Worm (Caenorhabditis elegans) whole organism, L1 larva: ENCODE measurements around the gene usp-46.

Source experiments
- C04F5.9 ChIP-seq: sonication (generic microtip); optimal IDR thresholded peaks from 2 replicates; lab custom pipeline; 2016; ENCODE audit warnings: missing genetic modification characterization, missing compliant biosample characterization
- C16A3.4 ChIP-seq: fragments of 150-350 bp; optimal IDR thresholded peaks from 2 replicates; lab custom pipeline; 2014; ENCODE audit warnings: missing biosample characterization, missing genetic modification characterization
- ama-1 ChIP-seq: fragments of 150-350 bp; optimal IDR thresholded peaks from 2 replicates; lab custom pipeline; 2014
- ceh-82 ChIP-seq, 3 experiments: fragments of 150-350 bp in 1 of 3; sonication (generic microtip) in 2 of 3; optimal IDR thresholded peaks; 2 replicates each; lab custom pipeline; 2014 to 2017; ENCODE audit warnings: missing biosample characterization in 3 of 3, missing genetic modification characterization in 3 of 3
- ceh-88 ChIP-seq: fragments of 200-800 bp; sonication (Bioruptor generic); IDR thresholded peaks from 2 replicates; pipeline ENCODE4 v1.3.6; 2022; ENCODE audit warnings: missing genetic modification characterization, missing compliant biosample characterization
- ces-1 ChIP-seq: fragments of 150-350 bp; optimal IDR thresholded peaks from 2 replicates; lab custom pipeline; 2014; ENCODE audit warnings: missing biosample characterization, missing genetic modification reagents, missing genetic modification characterization
- efl-1 ChIP-seq, 4 experiments: fragments of 150-350 bp; optimal IDR thresholded peaks in 3 of 4; peaks in 1 of 4; 1 replicate in 1 of 4; 2 replicates in 3 of 4; lab custom pipeline; 2014; ENCODE audit warnings: missing biosample characterization in 2 of 4, missing genetic modification characterization in 2 of 4, missing genetic modification reagents in 2 of 4
- efl-3 ChIP-seq: fragments of 200-800 bp; sonication (Bioruptor generic); optimal IDR thresholded peaks from 2 replicates; lab custom pipeline; 2018; ENCODE audit warnings: mild to moderate bottlenecking, missing genetic modification characterization, missing compliant biosample characterization
- elt-2 ChIP-seq: sonication (generic microtip); optimal IDR thresholded peaks from 2 replicates; lab custom pipeline; 2016; ENCODE audit warnings: missing genetic modification characterization, mild to moderate bottlenecking, inconsistent platforms, missing compliant biosample characterization, missing genetic modification reagents
- ets-5 ChIP-seq: fragments of 200-800 bp; sonication (Bioruptor generic); IDR thresholded peaks from 2 replicates; pipeline ENCODE4 v1.3.6; 2022; ENCODE audit warnings: missing genetic modification characterization, missing compliant biosample characterization
- fkh-10 ChIP-seq: sonication (generic microtip); optimal IDR thresholded peaks from 2 replicates; lab custom pipeline; 2017; ENCODE audit warnings: missing biosample characterization, missing genetic modification reagents, missing genetic modification characterization
- fkh-4 ChIP-seq: sonication (generic microtip); optimal IDR thresholded peaks from 2 replicates; lab custom pipeline; 2016; ENCODE audit warnings: missing compliant biosample characterization, missing genetic modification characterization, borderline replicate concordance
- fkh-8 ChIP-seq: sonication (generic microtip); optimal IDR thresholded peaks from 2 replicates; lab custom pipeline; 2016; ENCODE audit warnings: mild to moderate bottlenecking, missing genetic modification characterization, missing compliant biosample characterization
- hlh-4 ChIP-seq: sonication (generic microtip); optimal IDR thresholded peaks from 2 replicates; lab custom pipeline; 2016; ENCODE audit warnings: mild to moderate bottlenecking, missing genetic modification characterization, missing compliant biosample characterization
- hpl-2 ChIP-seq: fragments of 150-350 bp; optimal IDR thresholded peaks from 2 replicates; lab custom pipeline; 2014; ENCODE audit warnings: missing biosample characterization, missing genetic modification reagents, missing genetic modification characterization
- irx-1 ChIP-seq: sonication (generic microtip); optimal IDR thresholded peaks from 2 replicates; lab custom pipeline; 2016; ENCODE audit warnings: missing genetic modification characterization, missing compliant biosample characterization
- lin-13 ChIP-seq: fragments of 150-350 bp; optimal IDR thresholded peaks from 2 replicates; lab custom pipeline; 2014; ENCODE audit warnings: missing biosample characterization, missing genetic modification reagents, missing genetic modification characterization
- lin-14 ChIP-seq: fragments of 200-800 bp; sonication (Bioruptor generic); optimal IDR thresholded peaks from 2 replicates; lab custom pipeline; 2018; ENCODE audit warnings: mild to moderate bottlenecking, missing genetic modification characterization, moderate library complexity, missing compliant biosample characterization
- lin-35 ChIP-seq, 2 experiments: fragments of 150-350 bp; optimal IDR thresholded peaks; 2 replicates each; lab custom pipeline; 2014; ENCODE audit warnings: missing biosample characterization in 2 of 2, missing genetic modification characterization in 2 of 2, missing genetic modification reagents in 2 of 2
- lin-39 ChIP-seq: fragments of 150-350 bp; optimal IDR thresholded peaks from 2 replicates; lab custom pipeline; 2014; ENCODE audit warnings: missing biosample characterization, missing genetic modification reagents, missing genetic modification characterization
- lsy-2 ChIP-seq, 2 experiments: fragments of 150-350 bp; optimal IDR thresholded peaks; 2 replicates each; lab custom pipeline; 2014; ENCODE audit warnings: missing biosample characterization in 2 of 2, missing genetic modification characterization in 2 of 2
- mep-1 ChIP-seq: fragments of 150-350 bp; optimal IDR thresholded peaks from 2 replicates; lab custom pipeline; 2014; ENCODE audit warnings: missing biosample characterization, missing genetic modification characterization
- nhr-20 ChIP-seq: sonication (generic microtip); optimal IDR thresholded peaks from 2 replicates; lab custom pipeline; 2016; ENCODE audit warnings: mild to moderate bottlenecking, missing genetic modification characterization, missing compliant biosample characterization
- nhr-237 ChIP-seq: fragments of 150-350 bp; optimal IDR thresholded peaks from 2 replicates; lab custom pipeline; 2014; ENCODE audit warnings: missing biosample characterization, missing genetic modification characterization
- nhr-28 ChIP-seq: fragments of 150-350 bp; optimal IDR thresholded peaks from 2 replicates; lab custom pipeline; 2014; ENCODE audit warnings: missing biosample characterization, missing genetic modification characterization
- nhr-71 ChIP-seq: sonication (generic microtip); optimal IDR thresholded peaks from 2 replicates; lab custom pipeline; 2016; ENCODE audit warnings: mild to moderate bottlenecking, missing genetic modification characterization, moderate library complexity, missing compliant biosample characterization
- nhr-84 ChIP-seq: sonication (generic microtip); optimal IDR thresholded peaks from 2 replicates; lab custom pipeline; 2017; ENCODE audit warnings: missing biosample characterization, missing genetic modification characterization
- nhr-85 ChIP-seq: sonication (generic microtip); peaks from one replicate; lab custom pipeline; 2016; ENCODE audit warnings: missing genetic modification characterization, inconsistent platforms, missing compliant biosample characterization
- nhr-90 ChIP-seq: sonication (generic microtip); optimal IDR thresholded peaks from 2 replicates; lab custom pipeline; 2016; ENCODE audit warnings: mild to moderate bottlenecking, missing genetic modification characterization, missing compliant biosample characterization; ENCODE audit not compliant: poor library complexity
- pag-3 ChIP-seq: sonication (generic microtip); optimal IDR thresholded peaks from 2 replicates; lab custom pipeline; 2017; ENCODE audit warnings: missing genetic modification characterization, mild to moderate bottlenecking, missing compliant biosample characterization, antibody characterized with exemption, borderline replicate concordance; ENCODE audit not compliant: insufficient read depth
- snu-23 ChIP-seq: sonication (generic microtip); optimal IDR thresholded peaks from 2 replicates; lab custom pipeline; 2016; ENCODE audit warnings: missing genetic modification characterization, missing compliant biosample characterization
- sptf-1 ChIP-seq: fragments of 150-350 bp; optimal IDR thresholded peaks from 2 replicates; lab custom pipeline; 2014; ENCODE audit warnings: missing biosample characterization, missing genetic modification characterization
- swsn-7 ChIP-seq: sonication (generic microtip); optimal IDR thresholded peaks from 2 replicates; lab custom pipeline; 2016; ENCODE audit warnings: missing genetic modification characterization, missing compliant biosample characterization
- tbx-2 ChIP-seq: sonication (generic microtip); optimal IDR thresholded peaks from 2 replicates; lab custom pipeline; 2016; ENCODE audit warnings: missing genetic modification characterization, missing compliant biosample characterization
- xbp-1 ChIP-seq: sonication (generic microtip); optimal IDR thresholded peaks from 2 replicates; lab custom pipeline; 2016; ENCODE audit warnings: missing genetic modification characterization, missing compliant biosample characterization
- ztf-4 ChIP-seq: fragments of 150-350 bp; optimal IDR thresholded peaks from 2 replicates; lab custom pipeline; 2014; ENCODE audit warnings: missing biosample characterization, missing genetic modification characterization

The usp-46 gene

DNA sequence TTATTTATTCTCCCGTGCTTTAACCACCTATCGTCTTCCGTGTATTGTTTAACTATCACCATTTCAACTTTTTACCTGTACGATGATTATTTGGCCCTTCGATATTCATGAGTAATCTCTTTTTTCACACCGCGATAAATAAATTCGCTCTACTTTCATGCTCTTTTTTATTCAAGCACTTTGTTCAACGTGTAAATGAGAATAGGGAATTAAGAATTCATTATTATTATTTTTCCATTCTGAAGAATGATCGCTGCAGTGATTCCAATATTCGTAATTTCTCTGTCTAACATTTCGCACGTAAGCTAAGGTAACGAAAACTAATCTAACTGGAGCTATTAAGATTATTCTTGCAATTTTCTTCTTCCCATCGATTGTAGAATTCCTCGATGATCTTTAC is 27.7 kb upstream of the usp-46 start, which contains the start of gene T05G5.4:
TSS of gene T05G5.4 (plus strand) at position 241 of the 400 bp plus-strand sequence.
- TF ChIP-seq nhr-84 (tag; lab: Kevin White, UChicago) = no peak
- no peak for TF ChIP-seq fkh-8 (tag; lab: Kevin White, UChicago)
- TF ChIP-seq lin-39 (tag; lab: Kevin White, UChicago) = no peak
- TF ChIP-seq efl-3 (GFP tag; lab: Kevin White, UChicago) = no peak
- no peak for TF ChIP-seq nhr-237 (tag; lab: Kevin White, UChicago)
- TF ChIP-seq tbx-2 (tag; lab: Kevin White, UChicago) = no peak
- TF ChIP-seq snu-23 (GFP tag; lab: Kevin White, UChicago) = no peak
- no peak for TF ChIP-seq pag-3 (tag; lab: Kevin White, UChicago)

DNA sequence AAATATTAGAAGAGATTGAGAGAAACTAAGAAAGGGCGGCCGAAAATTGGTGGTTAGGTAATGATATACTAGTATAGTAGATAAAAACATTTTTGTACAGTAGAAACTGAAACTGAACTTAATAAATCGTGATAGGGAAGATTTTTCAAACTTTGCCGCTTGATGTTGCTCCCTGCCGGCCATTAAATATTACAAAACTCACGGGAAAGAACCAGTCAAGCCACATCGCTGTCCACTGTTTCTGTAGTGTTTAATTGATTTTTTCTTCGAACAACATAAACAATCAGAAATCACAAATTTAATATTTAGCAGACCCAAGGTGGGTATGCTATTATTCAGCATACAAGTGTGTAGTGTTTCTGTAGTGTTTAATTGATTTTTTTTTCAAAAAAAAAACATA is 25.3 kb upstream of the usp-46 start, which contains the start of gene T05G5.5:
TSS of gene T05G5.5 (minus strand) at position 359 of the 400 bp plus-strand sequence.
- TF ChIP-seq ceh-88 (GFP tag; lab: Robert Waterston, UW) (no peak), hlh-4 (tag; lab: Kevin White, UChicago) (peak; percentile 23), nhr-28 (tag; lab: Kevin White, UChicago) (no peak), ces-1 (no peak), ets-5 (no peak), lin-35 (GFP tag; optimal IDR thresholded peaks at IDR 0.05; lab: Kevin White, UChicago) (no peak), ceh-82 (tag; optimal IDR thresholded peaks at IDR 0.05; lab: Kevin White, UChicago) (no peak), nhr-85 (no peak), nhr-71 (tag; lab: Kevin White, UChicago) (peak; percentile 40), fkh-4 (tag; lab: Kevin White, UChicago) (no peak), efl-1 (optimal IDR thresholded peaks at IDR 0.05; lab: Kevin White, UChicago) (no peak), efl-1 (GFP tag; optimal IDR thresholded peaks at IDR 0.05 in 1 of 2; lab: Kevin White, UChicago) (peak in 1 of 2 experiments; percentile 56), hpl-2 (GFP tag; lab: Kevin White, UChicago) (no peak)

DNA sequence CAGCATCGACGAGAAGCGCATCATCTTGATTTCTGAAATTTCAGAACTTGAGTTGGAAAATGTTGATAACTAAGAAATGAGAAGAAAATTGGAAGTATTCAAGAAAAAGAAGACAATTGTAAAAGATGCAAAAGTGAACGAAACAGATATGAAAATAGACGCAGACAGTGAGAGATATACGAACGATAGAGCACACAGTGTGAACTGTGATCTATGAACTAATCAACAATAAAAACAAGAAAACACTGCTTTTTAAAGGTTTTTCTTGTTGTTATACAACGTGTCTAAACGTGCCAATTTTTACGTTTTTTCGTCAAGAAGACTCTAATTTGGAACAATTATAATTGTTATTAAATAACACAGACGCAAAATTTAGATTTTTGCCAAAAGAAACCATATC is 23.6 kb upstream of the usp-46 start, which contains the start of gene ech-6:
TSS of gene ech-6 (minus strand) at position 32 of the 400 bp plus-strand sequence.
- TF ChIP-seq C16A3.4 (tag; lab: Kevin White, UChicago) = no peak
- no peak for TF ChIP-seq swsn-7 (tag; lab: Kevin White, UChicago)
- no peak for TF ChIP-seq ama-1 (lab: Kevin White, UChicago)
- TF ChIP-seq nhr-90 (tag; lab: Kevin White, UChicago) = peak; percentile 44
- TF ChIP-seq lin-14 (GFP tag; lab: Kevin White, UChicago) = no peak
- TF ChIP-seq elt-2 = peak; percentile 2
- TF ChIP-seq nhr-71 (tag; lab: Kevin White, UChicago) = peak; percentile 87
- peak; percentile 31 to 39 for TF ChIP-seq lsy-2 (tag; optimal IDR thresholded peaks at IDR 0.05; lab: Kevin White, UChicago)
- peak; percentile 64 for TF ChIP-seq nhr-20 (tag; lab: Kevin White, UChicago)
- peak; percentile 42 for TF ChIP-seq nhr-85
- TF ChIP-seq fkh-10 (GFP tag; lab: Kevin White, UChicago) = no peak
- no peak for TF ChIP-seq sptf-1 (tag; lab: Kevin White, UChicago)
- no peak for TF ChIP-seq lin-13 (GFP tag; lab: Kevin White, UChicago)
- no peak for TF ChIP-seq ztf-4 (tag; lab: Kevin White, UChicago)
- TF ChIP-seq snu-23 (GFP tag; lab: Kevin White, UChicago) = peak; percentile 72
- TF ChIP-seq C04F5.9 = no peak
- TF ChIP-seq efl-1 (optimal IDR thresholded peaks at IDR 0.05; lab: Kevin White, UChicago) = peak; percentile 31
- no peak for TF ChIP-seq efl-1 (GFP tag; optimal IDR thresholded peaks at IDR 0.05 in 1 of 2; lab: Kevin White, UChicago)
- no peak for TF ChIP-seq ceh-82 (tag; optimal IDR thresholded peaks at IDR 0.05; lab: Kevin White, UChicago)
- TF ChIP-seq irx-1 (tag; lab: Kevin White, UChicago) = no peak
- TF ChIP-seq xbp-1 (tag; lab: Kevin White, UChicago) = peak; percentile 2
- TF ChIP-seq lin-35 (GFP tag; optimal IDR thresholded peaks at IDR 0.05; lab: Kevin White, UChicago) = peak in 1 of 2 experiments; percentile 35
- TF ChIP-seq hlh-4 (tag; lab: Kevin White, UChicago) = no peak
- no peak for TF ChIP-seq mep-1 (tag; lab: Kevin White, UChicago)
